Worm (Caenorhabditis elegans) whole organism, mixed stage, embryonic: Measurements from ENCODE around the gene rla-2.
A peak's percentile ranks its signal among the peaks of the same experiment; 100 is the strongest.

ENCODE experiments used
- M03D4.4 ChIP-seq: sonication (generic microtip); optimal IDR thresholded peaks from 2 replicates; lab custom pipeline; 2017; ENCODE audit warnings: mild to moderate bottlenecking, missing genetic modification characterization, missing compliant biosample characterization
- blmp-1 ChIP-seq: fragments of 150-350 bp; optimal IDR thresholded peaks from 2 replicates; lab custom pipeline; 2014; ENCODE audit warnings: missing biosample characterization, missing genetic modification characterization
- ceh-43 ChIP-seq: fragments of 200-800 bp; sonication (Bioruptor generic); optimal IDR thresholded peaks from 2 replicates; lab custom pipeline; 2018; ENCODE audit warnings: mild to moderate bottlenecking, missing genetic modification characterization, moderate library complexity, missing compliant biosample characterization
- ces-1 ChIP-seq: fragments of 150-350 bp; optimal IDR thresholded peaks from 2 replicates; lab custom pipeline; 2014; ENCODE audit warnings: missing biosample characterization, missing genetic modification reagents, missing genetic modification characterization
- elt-3 ChIP-seq: fragments of 150-350 bp; optimal IDR thresholded peaks from 2 replicates; lab custom pipeline; 2014; ENCODE audit warnings: missing biosample characterization, missing genetic modification characterization
- lsy-2 ChIP-seq: fragments of 150-350 bp; optimal IDR thresholded peaks from 2 replicates; lab custom pipeline; 2014; ENCODE audit warnings: missing biosample characterization, missing genetic modification characterization
- mls-2 ChIP-seq: sonication (generic microtip); optimal IDR thresholded peaks from 2 replicates; lab custom pipeline; 2016; ENCODE audit warnings: mild to moderate bottlenecking, missing genetic modification characterization, moderate library complexity, missing compliant biosample characterization
- nhr-12 ChIP-seq: fragments of 150-350 bp; optimal IDR thresholded peaks from 2 replicates; lab custom pipeline; 2014; ENCODE audit warnings: missing biosample characterization, missing genetic modification characterization
- nhr-237 ChIP-seq: fragments of 150-350 bp; optimal IDR thresholded peaks from 2 replicates; lab custom pipeline; 2014; ENCODE audit warnings: missing biosample characterization, missing genetic modification characterization
- nhr-76 ChIP-seq: sonication (generic microtip); optimal IDR thresholded peaks from 2 replicates; lab custom pipeline; 2017; ENCODE audit warnings: missing biosample characterization, missing genetic modification characterization
- pha-4 ChIP-seq: fragments of 150-350 bp; optimal IDR thresholded peaks from 2 replicates; lab custom pipeline; 2018; ENCODE audit warnings: missing biosample characterization, missing genetic modification reagents, missing genetic modification characterization
- unc-62 ChIP-seq: fragments of 150-350 bp; optimal IDR thresholded peaks from 2 replicates; lab custom pipeline; 2014; ENCODE audit warnings: missing biosample characterization, missing genetic modification reagents, missing genetic modification characterization

ce11 chrIV:13395255-13395654 is 25.2 kb upstream of the rla-2 start:
- TF ChIP-seq pha-4 (tag; lab: Kevin White, UChicago): no peak
- TF ChIP-seq ceh-43 (GFP tag; lab: Kevin White, UChicago): no peak
- no peak for TF ChIP-seq blmp-1
- TF ChIP-seq mls-2: no peak
- peak; percentile 57 for TF ChIP-seq ces-1 (GFP tag; lab: Kevin White, UChicago)
- TF ChIP-seq unc-62 (GFP tag; lab: Kevin White, UChicago): peak; percentile 37
- no peak for TF ChIP-seq lsy-2 (tag; lab: Kevin White, UChicago)
- TF ChIP-seq nhr-76 (tag; lab: Kevin White, UChicago): no peak
- no peak for TF ChIP-seq M03D4.4
- peak; percentile 35 for TF ChIP-seq elt-3 (tag; lab: Kevin White, UChicago)
- no peak for TF ChIP-seq nhr-12
- peak; percentile 27 for TF ChIP-seq nhr-237
